Worm (Caenorhabditis elegans): Measurements from ENCODE around the gene dml-1.
A peak's percentile ranks its signal among the peaks of the same experiment; 100 is the strongest.

The dml-1 gene

DNA sequence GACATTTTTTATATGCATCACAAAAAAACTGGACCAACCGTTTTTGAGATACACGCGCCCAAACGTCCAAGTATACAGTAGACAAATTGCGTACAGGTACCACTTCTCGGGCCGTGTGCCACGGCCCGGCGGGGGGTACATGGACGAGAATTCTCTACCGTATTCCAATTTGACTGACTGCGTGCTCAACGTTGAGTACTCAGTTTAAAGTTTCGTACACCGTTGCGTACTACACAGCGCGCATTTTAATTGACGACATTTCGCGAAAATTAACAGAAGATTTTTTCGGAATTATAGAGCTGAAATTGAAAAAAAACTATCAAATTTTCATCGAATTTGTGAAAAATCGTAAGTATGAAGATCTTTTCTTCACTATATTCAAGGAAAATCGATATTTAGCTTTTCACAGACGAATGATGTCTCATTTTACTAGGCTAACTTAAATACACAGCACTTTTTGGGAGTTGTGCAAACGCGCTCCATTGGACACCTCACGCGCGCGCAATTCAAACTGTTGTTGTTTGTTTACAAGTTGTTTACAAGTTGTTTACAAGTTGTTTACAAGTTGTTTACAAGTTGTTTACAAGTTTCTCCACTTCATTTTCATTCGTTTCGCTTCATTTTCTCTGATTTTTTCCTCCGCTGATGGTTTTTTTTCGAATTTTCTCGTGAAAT is 9.4 kb downstream of the dml-1 start (continued):
- TF ChIP-seq attf-5 (GFP tag; optimal IDR thresholded peaks at IDR 0.05) (peak; percentile 62), C06A6.2 (GFP tag; conservative IDR thresholded peaks at IDR 0.05) (peak; percentile 58)

DNA sequence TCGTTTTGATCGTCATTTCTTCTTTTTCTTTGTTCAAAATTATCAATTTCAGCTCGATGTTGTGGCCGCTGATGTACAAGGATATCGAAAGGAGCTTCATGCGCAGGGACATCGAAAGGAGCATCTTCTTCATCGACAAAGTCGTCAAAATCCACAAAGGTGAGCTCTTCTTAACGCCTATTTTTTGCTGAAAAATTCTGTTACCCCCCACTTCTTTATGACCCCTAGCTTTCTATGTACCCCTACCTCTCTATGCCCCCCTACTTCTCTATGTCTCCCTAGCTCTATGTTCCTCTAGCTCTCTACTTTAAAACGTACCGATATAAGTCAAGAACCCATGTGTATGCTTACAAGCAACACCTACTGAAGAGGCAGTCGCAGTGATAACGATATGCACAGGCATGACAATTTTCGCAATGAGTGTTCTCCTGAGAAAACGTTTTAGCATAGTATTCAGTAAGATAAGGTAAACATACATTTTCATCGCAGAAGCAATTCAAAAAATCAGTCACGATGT is 10.9 kb downstream of the dml-1 start, which contains the start of gene Y54G2A.36:
TSS of gene Y54G2A.36 (plus strand) at position 51 of the 517 bp plus-strand sequence.
- TF ChIP-seq hmg-20 (GFP tag; IDR thresholded peaks at IDR 0.05) (no peak), lag-1 (GFP tag; IDR thresholded peaks at IDR 0.05) (no peak), ceh-58 (GFP tag; IDR thresholded peaks at IDR 0.05) (no peak), madf-8 (GFP tag; conservative IDR thresholded peaks at IDR 0.05) (no peak), ztf-3 (GFP tag; optimal IDR thresholded peaks at IDR 0.05) (no peak), ZK185.1 (tag; optimal IDR thresholded peaks at IDR 0.05; ENCODE audit: poor library complexity, severe bottlenecking) (no peak), B0019.2 (GFP tag; conservative IDR thresholded peaks at IDR 0.05) (no peak), zim-3 (tag; optimal IDR thresholded peaks at IDR 0.05) (no peak), dpff-1 (tag; optimal IDR thresholded peaks at IDR 0.05) (no peak), F10E7.11 (tag; optimal IDR thresholded peaks at IDR 0.05) (no peak), C06A6.2 (GFP tag; conservative IDR thresholded peaks at IDR 0.05) (no peak), nhr-27 (tag; optimal IDR thresholded peaks at IDR 0.05) (no peak), dpl-1 (GFP tag; optimal IDR thresholded peaks at IDR 0.05) (no peak), lsl-1 (GFP tag; optimal IDR thresholded peaks at IDR 0.05) (no peak), B0261.1 (tag; optimal IDR thresholded peaks at IDR 0.05) (no peak), attf-3 (GFP tag; conservative IDR thresholded peaks at IDR 0.05) (no peak), F52B5.7 (tag; optimal IDR thresholded peaks at IDR 0.05) (no peak), aptf-3 (GFP tag; IDR thresholded peaks at IDR 0.05) (no peak), madf-3 (GFP tag; IDR thresholded peaks at IDR 0.05) (0 out of 2 replicates have a peak, but pooled peaks have one; percentile 55), tbp1 (GFP tag; optimal IDR thresholded peaks at IDR 0.05) (no peak), snpc-4 (GFP tag; optimal IDR thresholded peaks at IDR 0.05) (no peak), snpc-4 (tag; optimal IDR thresholded peaks at IDR 0.05) (no peak), ceh-79 (tag; optimal IDR thresholded peaks at IDR 0.05) (no peak), fkh-3 (tag; optimal IDR thresholded peaks at IDR 0.05) (no peak), nfya-1 (tag; optimal IDR thresholded peaks at IDR 0.05; ENCODE audit: borderline replicate concordance, insufficient read depth) (no peak), D2030.7 (GFP tag; IDR thresholded peaks at IDR 0.05) (0 out of 2 replicates have a peak, but pooled peaks have one; percentile 18), nfya-2 (GFP tag; IDR thresholded peaks at IDR 0.05) (no peak), tlf-1 (GFP tag; optimal IDR thresholded peaks at IDR 0.05) (no peak), bed-1 (GFP tag; IDR thresholded peaks at IDR 0.05) (no peak), C17E4.6 (GFP tag; IDR thresholded peaks at IDR 0.05) (0 out of 2 replicates have a peak, but pooled peaks have one; percentile 26), ekl-4 (GFP tag; IDR thresholded peaks at IDR 0.05) (peak; percentile 41; the same call in 1 of the 2 replicates), lin-40 (tag; optimal IDR thresholded peaks at IDR 0.05) (no peak), somi-1 (GFP tag; optimal IDR thresholded peaks at IDR 0.05) (no peak), ama-1 (optimal IDR thresholded peaks at IDR 0.05) (no peak), ama-1 (GFP tag; optimal IDR thresholded peaks at IDR 0.05) (no peak), unc-62 (GFP tag; optimal IDR thresholded peaks at IDR 0.05) (no peak), lin-35 (GFP tag; optimal IDR thresholded peaks at IDR 0.05) (no peak), lsy-27 (tag; optimal IDR thresholded peaks at IDR 0.05; ENCODE audit: borderline replicate concordance, insufficient read depth) (no peak), nhr-120 (GFP tag; IDR thresholded peaks at IDR 0.05) (no peak), pbrm-1 (GFP tag; IDR thresholded peaks at IDR 0.05) (no peak), akir-1 (GFP tag; optimal IDR thresholded peaks at IDR 0.05) (no peak), ztf-18 (tag; optimal IDR thresholded peaks at IDR 0.05) (no peak), Y67H2A.10 (GFP tag; conservative IDR thresholded peaks at IDR 0.05) (no peak), lir-1 (GFP tag; conservative IDR thresholded peaks at IDR 0.05) (no peak), die-1 (tag; optimal IDR thresholded peaks at IDR 0.05) (no peak)
